Fruit fly (Drosophila melanogaster) whole organism, prepupa: Measurements from ENCODE around the gene CG1394.

Source experiments
- CG3919 ChIP-seq: fragments of 200-800 bp; sonication (Bioruptor generic); optimal IDR thresholded peaks from 3 replicates; lab custom pipeline; 2016; ENCODE audit warnings: missing biosample characterization, missing genetic modification characterization
- CG6163 ChIP-seq: fragments of 200-800 bp; sonication (Bioruptor generic); IDR thresholded peaks from 3 replicates; pipeline ENCODE4 v1.3.6; 2022; ENCODE audit warnings: missing biosample characterization, missing genetic modification characterization
- CG8632 ChIP-seq: fragments of 200-800 bp; sonication (Bioruptor generic); optimal IDR thresholded peaks from 3 replicates; lab custom pipeline; 2016; ENCODE audit warnings: missing biosample characterization, missing genetic modification characterization
- Hr39 ChIP-seq: fragments of 200-800 bp; sonication (Bioruptor generic); optimal IDR thresholded peaks from 2 replicates; lab custom pipeline; 2016; ENCODE audit warnings: missing biosample characterization, missing genetic modification characterization
- Lpt ChIP-seq: fragments of 200-800 bp; sonication (Bioruptor generic); optimal IDR thresholded peaks from 3 replicates; lab custom pipeline; 2016; ENCODE audit warnings: missing biosample characterization, missing genetic modification characterization
- OdsH ChIP-seq: fragments of 200-800 bp; sonication (Bioruptor generic); optimal IDR thresholded peaks from 3 replicates; lab custom pipeline; 2016; ENCODE audit warnings: missing biosample characterization, missing genetic modification characterization
- Sox102F ChIP-seq: fragments of 200-800 bp; sonication (Bioruptor generic); optimal IDR thresholded peaks from 2 replicates; lab custom pipeline; 2016; ENCODE audit warnings: missing biosample characterization, mild to moderate bottlenecking, missing genetic modification characterization
- achi ChIP-seq: fragments of 200-800 bp; sonication (Bioruptor generic); optimal IDR thresholded peaks from 3 replicates; lab custom pipeline; 2016; ENCODE audit warnings: missing biosample characterization, missing genetic modification characterization
- dsx ChIP-seq: fragments of 200-800 bp; optimal IDR thresholded peaks from 3 replicates; lab custom pipeline; 2019; ENCODE audit warnings: missing biosample characterization, mild to moderate bottlenecking, missing genetic modification characterization, moderate library complexity; ENCODE audit not compliant: poor library complexity, severe bottlenecking
- spab ChIP-seq: fragments of 200-800 bp; sonication (Bioruptor generic); optimal IDR thresholded peaks from 2 replicates; lab custom pipeline; 2017; ENCODE audit warnings: missing biosample characterization, mild to moderate bottlenecking, missing genetic modification characterization, missing genetic modification reagents

DNA sequence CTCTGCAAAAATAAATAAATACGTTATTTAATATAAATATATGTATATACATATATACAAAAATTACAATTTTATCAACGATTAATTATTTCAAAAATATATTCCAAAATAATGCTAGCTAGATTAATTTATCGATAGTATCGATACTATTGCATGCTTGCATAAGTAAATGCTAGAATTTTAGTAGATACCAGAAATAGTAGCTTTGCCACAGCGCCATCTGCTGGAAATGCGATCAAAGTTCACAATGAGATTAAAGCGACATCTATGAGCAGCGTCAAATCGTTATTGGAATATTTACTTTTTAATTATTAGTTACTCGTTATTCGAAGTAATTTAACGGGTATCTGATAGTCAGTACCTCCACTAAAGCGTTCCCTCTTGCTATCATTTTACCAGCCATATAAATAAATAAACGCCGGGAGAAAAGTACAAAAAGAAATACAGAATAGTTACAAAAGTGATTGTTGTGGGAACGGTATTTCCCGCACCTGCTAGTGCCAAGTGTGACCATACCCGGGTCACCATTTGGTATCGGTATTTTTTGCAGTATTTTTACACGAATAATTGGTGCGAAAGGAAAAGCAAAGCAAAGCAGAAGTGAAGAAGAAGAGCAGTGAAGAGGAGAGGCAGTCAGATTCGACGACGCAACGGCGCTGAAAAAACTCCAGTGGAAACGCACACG is 16.5 kb downstream of the CG1394 start, which contains the start of the genes rtv and Dlic:
- TF ChIP-seq CG3919 (GFP tag; lab: Kevin White, UChicago) = no peak
- TF ChIP-seq achi (GFP tag; lab: Kevin White, UChicago) = no peak
- TF ChIP-seq Lpt (GFP tag; lab: Kevin White, UChicago) = no peak
- TF ChIP-seq dsx (GFP tag; lab: Kevin White, UChicago) = no peak
- no peak for TF ChIP-seq OdsH
- TF ChIP-seq Hr39 (GFP tag; lab: Kevin White, UChicago) = peak; percentile 38
- TF ChIP-seq spab (GFP tag; lab: Kevin White, UChicago) = no peak
- peak; percentile 63; the same call in 2 of the 3 replicates for TF ChIP-seq CG6163 (GFP tag; lab: Robert Waterston, UW)
- no peak for TF ChIP-seq Sox102F
- TF ChIP-seq CG8632 = no peak
